Worm (Caenorhabditis elegans): ENCODE results near the gene ptr-13.

ce11 chrII:11140140-11140539 is 22.1 kb downstream of the ptr-13 start, which contains the start of gene F40F8.4:
- TF ChIP-seq B0310.2 (tag; optimal IDR thresholded peaks at IDR 0.05) (no peak), ama-1 (optimal IDR thresholded peaks at IDR 0.05) (no peak), aly-1 (tag; optimal IDR thresholded peaks at IDR 0.05) (no peak), flt-1 (GFP tag; IDR thresholded peaks at IDR 0.05) (no peak), hnd-1 (tag; optimal IDR thresholded peaks at IDR 0.05) (no peak), ceh-36 (tag; optimal IDR thresholded peaks at IDR 0.05) (no peak)
